Worm (Caenorhabditis elegans): ENCODE results near the gene cest-1.1.
A peak's percentile ranks its signal among the peaks of the same experiment; 100 is the strongest.

cest-1.1 gene

DNA sequence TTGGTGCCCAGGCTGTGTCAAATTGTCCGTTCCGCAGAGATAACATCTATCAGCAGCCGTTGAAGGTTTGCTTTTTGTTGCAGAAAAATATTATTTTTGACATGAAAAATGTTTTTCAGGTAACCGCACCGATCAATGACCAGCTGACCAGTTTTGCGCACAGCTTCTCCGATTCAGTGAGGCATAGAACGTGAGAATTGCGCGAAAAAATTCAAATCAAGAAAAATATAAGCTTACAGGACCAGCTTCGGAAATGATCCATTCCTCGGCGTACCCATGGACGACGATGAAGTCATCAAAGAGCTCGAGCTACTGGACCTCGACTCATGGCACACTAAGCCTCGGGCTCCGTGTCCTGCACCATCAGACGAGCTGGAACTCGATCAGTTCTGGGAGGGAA lies 28.0 kb upstream of the cest-1.1 start:
- TF ChIP-seq alr-1 (tag; optimal IDR thresholded peaks at IDR 0.05; ENCODE audit: borderline replicate concordance) (no peak), pqm-1 (tag; optimal IDR thresholded peaks at IDR 0.05) (no peak), elt-2 (tag; optimal IDR thresholded peaks at IDR 0.05) (no peak), egl-13 (tag; optimal IDR thresholded peaks at IDR 0.05) (no peak), mab-9 (GFP tag; IDR thresholded peaks at IDR 0.05) (0 out of 2 replicates have a peak, but pooled peaks have one; percentile 6), efl-1 (optimal IDR thresholded peaks at IDR 0.05) (no peak), efl-1 (GFP tag; optimal IDR thresholded peaks at IDR 0.05 in 1 of 2) (peak in 1 of 2 experiments; percentile 90), hpl-2 (GFP tag; optimal IDR thresholded peaks at IDR 0.05) (no peak), ztf-4 (tag; optimal IDR thresholded peaks at IDR 0.05) (no peak), nhr-28 (tag; optimal IDR thresholded peaks at IDR 0.05) (no peak), snu-23 (GFP tag; optimal IDR thresholded peaks at IDR 0.05) (no peak)

DNA sequence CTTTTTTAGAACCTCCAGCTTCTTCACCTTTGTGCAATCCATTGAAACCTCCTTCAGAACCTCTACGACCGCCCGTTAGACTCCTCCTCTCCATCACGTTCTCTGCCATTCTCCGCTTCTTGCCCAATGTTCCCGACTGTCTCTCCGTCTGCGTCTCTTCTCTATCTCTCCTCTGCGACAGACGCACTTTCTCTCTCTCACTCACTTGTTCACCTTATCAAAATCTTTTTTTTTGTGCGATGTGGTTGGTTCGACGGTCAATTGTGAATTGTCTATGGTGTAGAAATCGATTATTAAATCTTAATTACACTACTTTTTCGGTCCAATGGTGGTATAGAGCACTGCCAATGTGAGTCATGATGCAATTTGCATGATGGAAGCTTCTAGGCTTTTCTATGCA lies 26.9 kb upstream of the cest-1.1 start, which contains the start of gene atfs-1:
Gene atfs-1, plus strand, starts transcription at position 213 of the 400 bp plus-strand sequence.
- no peak for TF ChIP-seq efl-3 (GFP tag; optimal IDR thresholded peaks at IDR 0.05)
- peak; percentile 47 for TF ChIP-seq aly-2 (tag; optimal IDR thresholded peaks at IDR 0.05)
- TF ChIP-seq C16A3.4 (tag; optimal IDR thresholded peaks at IDR 0.05) = peak; percentile 12
- peak; percentile 99 for TF ChIP-seq blmp-1 (tag; optimal IDR thresholded peaks at IDR 0.05)
- TF ChIP-seq nhr-20 (tag; optimal IDR thresholded peaks at IDR 0.05) = peak; percentile 82
- TF ChIP-seq nhr-11 (tag; optimal IDR thresholded peaks at IDR 0.05) = no peak
- peak; percentile 64 for TF ChIP-seq mep-1 (tag; optimal IDR thresholded peaks at IDR 0.05)
- peak; percentile 3 for TF ChIP-seq sox-4 (tag; optimal IDR thresholded peaks at IDR 0.05)
- TF ChIP-seq fkh-8 (tag; optimal IDR thresholded peaks at IDR 0.05) = peak; percentile 10
- TF ChIP-seq unc-86 (tag; optimal IDR thresholded peaks at IDR 0.05) = no peak
- TF ChIP-seq ztf-4 (tag; optimal IDR thresholded peaks at IDR 0.05) = no peak
- TF ChIP-seq hlh-17 (GFP tag; optimal IDR thresholded peaks at IDR 0.05; ENCODE audit: borderline replicate concordance) = no peak
- TF ChIP-seq grh-1 (GFP tag; IDR thresholded peaks at IDR 0.05) = no peak
- no peak for TF ChIP-seq ces-1 (GFP tag; optimal IDR thresholded peaks at IDR 0.05)
- no peak for TF ChIP-seq irx-1 (tag; optimal IDR thresholded peaks at IDR 0.05)
- TF ChIP-seq nhr-90 (tag; optimal IDR thresholded peaks at IDR 0.05; ENCODE audit: poor library complexity) = peak; percentile 73
- TF ChIP-seq mdl-1 (tag; optimal IDR thresholded peaks at IDR 0.05) = peak in 1 of 2 experiments; percentile 68
- peak; percentile 3 for TF ChIP-seq skn-1 (tag; optimal IDR thresholded peaks at IDR 0.05)
- TF ChIP-seq dpl-1 (GFP tag; optimal IDR thresholded peaks at IDR 0.05) = peak in 2 of 3 experiments; percentile 36 to 43
- no peak for TF ChIP-seq F16B12.6 (tag; optimal IDR thresholded peaks at IDR 0.05)
- peak; percentile 47 for TF ChIP-seq zip-4 (GFP tag; optimal IDR thresholded peaks at IDR 0.05)
- TF ChIP-seq nhr-19 (GFP tag; conservative IDR thresholded peaks at IDR 0.05) = peak; percentile 74
- TF ChIP-seq egl-13 (tag; optimal IDR thresholded peaks at IDR 0.05) = no peak
- peak; percentile 78 for TF ChIP-seq nhr-85 (tag)
- TF ChIP-seq pag-3 (tag; optimal IDR thresholded peaks at IDR 0.05; ENCODE audit: borderline replicate concordance, insufficient read depth) = no peak
- peak; percentile 52 for TF ChIP-seq xbp-1 (tag; optimal IDR thresholded peaks at IDR 0.05)
- no peak for TF ChIP-seq alr-1 (tag; optimal IDR thresholded peaks at IDR 0.05; ENCODE audit: borderline replicate concordance)
- no peak for TF ChIP-seq fkh-4 (tag; optimal IDR thresholded peaks at IDR 0.05; ENCODE audit: borderline replicate concordance)
- TF ChIP-seq nhr-76 (tag; optimal IDR thresholded peaks at IDR 0.05) = no peak
- no peak for TF ChIP-seq C04F5.9 (tag; optimal IDR thresholded peaks at IDR 0.05)
- peak; percentile 20 for TF ChIP-seq dsc-1 (tag; optimal IDR thresholded peaks at IDR 0.05)
- no peak for TF ChIP-seq unc-30 (tag; optimal IDR thresholded peaks at IDR 0.05)
- no peak for TF ChIP-seq vab-15 (tag; optimal IDR thresholded peaks at IDR 0.05)
- TF ChIP-seq unc-98 (GFP tag; IDR thresholded peaks at IDR 0.05) = no peak
- no peak for TF ChIP-seq zag-1 (tag; optimal IDR thresholded peaks at IDR 0.05)
- peak; percentile 90 for TF ChIP-seq lin-14 (GFP tag; optimal IDR thresholded peaks at IDR 0.05)
- peak; percentile 63 for TF ChIP-seq nhr-77 (tag; optimal IDR thresholded peaks at IDR 0.05)
- TF ChIP-seq mab-9 (GFP tag; IDR thresholded peaks at IDR 0.05) = 0 out of 2 replicates have a peak, but pooled peaks have one; percentile 19
- TF ChIP-seq rnt-1 (tag; optimal IDR thresholded peaks at IDR 0.05) = peak; percentile 83
- no peak for TF ChIP-seq sptf-1 (tag; optimal IDR thresholded peaks at IDR 0.05)
- no peak for TF ChIP-seq C34B4.2 (tag; optimal IDR thresholded peaks at IDR 0.05)
- no peak for TF ChIP-seq nhr-28 (tag; optimal IDR thresholded peaks at IDR 0.05)
- TF ChIP-seq fkh-10 (GFP tag; optimal IDR thresholded peaks at IDR 0.05) = no peak
- TF ChIP-seq ceh-8 (GFP tag; optimal IDR thresholded peaks at IDR 0.05) = no peak
- TF ChIP-seq ceh-88 (GFP tag; IDR thresholded peaks at IDR 0.05) = no peak
